Worm (Caenorhabditis elegans) whole organism, mixed stage, embryonic: ENCODE measurements around the gene abcf-3.

Experiments used
- bed-3 ChIP-seq: fragments of 200-800 bp; sonication (Bioruptor generic); optimal IDR thresholded peaks from 3 replicates; lab custom pipeline; 2018; ENCODE audit warnings: mild to moderate bottlenecking, missing genetic modification characterization, moderate library complexity, missing compliant biosample characterization
- elt-1 ChIP-seq: sonication (generic microtip); optimal IDR thresholded peaks from 2 replicates; lab custom pipeline; 2017; ENCODE audit warnings: missing genetic modification characterization, mild to moderate bottlenecking, missing compliant biosample characterization, antibody characterized with exemption, moderate library complexity, borderline replicate concordance; ENCODE audit not compliant: insufficient read depth
- lsy-2 ChIP-seq: fragments of 150-350 bp; optimal IDR thresholded peaks from 2 replicates; lab custom pipeline; 2014; ENCODE audit warnings: missing biosample characterization, missing genetic modification characterization
- mab-5 ChIP-seq: fragments of 150-350 bp; optimal IDR thresholded peaks from 2 replicates; lab custom pipeline; 2014; ENCODE audit warnings: missing biosample characterization, missing genetic modification characterization
- nhr-28 ChIP-seq: fragments of 150-350 bp; optimal IDR thresholded peaks from 2 replicates; lab custom pipeline; 2014; ENCODE audit warnings: missing biosample characterization, missing genetic modification characterization
- snpc-4 ChIP-seq: fragments of 150-350 bp; optimal IDR thresholded peaks from 2 replicates; lab custom pipeline; 2014; ENCODE audit warnings: missing biosample characterization, missing genetic modification characterization
- sptf-1 ChIP-seq: sonication (generic microtip); optimal IDR thresholded peaks from 2 replicates; lab custom pipeline; 2017; ENCODE audit warnings: mild to moderate bottlenecking, missing genetic modification characterization, moderate library complexity, missing compliant biosample characterization
- unc-120 ChIP-seq: sonication (generic microtip); optimal IDR thresholded peaks from 2 replicates; lab custom pipeline; 2017; ENCODE audit warnings: missing genetic modification characterization, missing compliant biosample characterization; ENCODE audit not compliant: poor library complexity, severe bottlenecking
- unc-39 ChIP-seq: fragments of 150-350 bp; optimal IDR thresholded peaks from 2 replicates; lab custom pipeline; 2014; ENCODE audit warnings: missing biosample characterization, missing genetic modification characterization
- unc-62 ChIP-seq: fragments of 150-350 bp; optimal IDR thresholded peaks from 2 replicates; lab custom pipeline; 2014; ENCODE audit warnings: missing biosample characterization, missing genetic modification reagents, missing genetic modification characterization

DNA sequence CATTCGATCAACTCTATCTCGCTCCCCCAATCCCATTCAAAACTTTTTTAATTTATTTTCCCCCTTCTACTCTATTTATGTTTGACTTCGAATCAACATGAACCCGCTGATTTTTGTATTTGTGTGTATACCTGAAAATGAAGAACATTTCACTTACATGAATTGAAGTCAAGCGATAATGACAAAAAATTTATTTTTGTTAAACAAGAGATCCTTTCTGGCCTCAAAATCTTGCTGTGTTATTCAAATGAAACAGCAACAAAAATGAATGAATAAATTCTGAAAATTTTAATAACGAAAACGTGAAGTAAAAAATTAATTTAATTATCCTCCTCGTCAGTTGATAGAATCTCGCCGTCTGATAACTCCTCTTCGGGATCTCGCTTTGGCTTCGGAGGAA lies 29.2 kb downstream of the abcf-3 start:
- TF ChIP-seq unc-62 (GFP tag; lab: Kevin White, UChicago), result no peak
- no peak for TF ChIP-seq elt-1 (tag; lab: Kevin White, UChicago)
- TF ChIP-seq sptf-1 (tag; lab: Kevin White, UChicago), result no peak
- TF ChIP-seq lsy-2 (tag; lab: Kevin White, UChicago), result no peak
- no peak for TF ChIP-seq unc-120
- no peak for TF ChIP-seq nhr-28 (tag; lab: Kevin White, UChicago)
- no peak for TF ChIP-seq snpc-4
- no peak for TF ChIP-seq bed-3 (GFP tag; lab: Kevin White, UChicago)
- no peak for TF ChIP-seq unc-39 (tag; lab: Kevin White, UChicago)
- no peak for TF ChIP-seq mab-5
